Fruit fly (Drosophila melanogaster) whole organism, embryonic: Measurements from ENCODE around the gene kis.
A peak's percentile ranks its signal among the peaks of the same experiment; 100 is the strongest.

Source experiments
- Antp ChIP-seq: fragments of 200-800 bp; sonication (Bioruptor generic); optimal IDR thresholded peaks from 3 replicates; lab custom pipeline; 2016; ENCODE audit warnings: missing biosample characterization, missing genetic modification characterization
- CG10543 ChIP-seq: fragments of 200-800 bp; sonication (Bioruptor generic); optimal IDR thresholded peaks from 3 replicates; lab custom pipeline; 2017; ENCODE audit warnings: missing biosample characterization, mild to moderate bottlenecking, missing genetic modification characterization, moderate library complexity
- CG11085 ChIP-seq: fragments of 200-800 bp; sonication (Bioruptor generic); IDR thresholded peaks from 2 replicates; pipeline ENCODE4 v1.3.6; 2022; ENCODE audit warnings: missing biosample characterization, missing genetic modification characterization
- CG12071 ChIP-seq: fragments of 200-800 bp; sonication (Bioruptor generic); optimal IDR thresholded peaks from 3 replicates; lab custom pipeline; 2018; ENCODE audit warnings: missing biosample characterization, mild to moderate bottlenecking, missing genetic modification characterization
- CG12104 ChIP-seq: fragments of 200-800 bp; sonication (Bioruptor generic); optimal IDR thresholded peaks from 3 replicates; lab custom pipeline; 2016; ENCODE audit warnings: missing biosample characterization, missing genetic modification characterization
- CG12769 ChIP-seq: fragments of 200-800 bp; sonication (Bioruptor generic); optimal IDR thresholded peaks from 2 replicates; lab custom pipeline; 2019; ENCODE audit warnings: missing biosample characterization, mild to moderate bottlenecking, missing genetic modification characterization, moderate library complexity
- CG1529 ChIP-seq: fragments of 200-800 bp; sonication (Bioruptor generic); optimal IDR thresholded peaks from 3 replicates; lab custom pipeline; 2018; ENCODE audit warnings: missing biosample characterization, missing genetic modification characterization
- CG1603 ChIP-seq: fragments of 200-800 bp; sonication (Bioruptor generic); optimal IDR thresholded peaks from 2 replicates; lab custom pipeline; 2019; ENCODE audit warnings: missing biosample characterization, mild to moderate bottlenecking, missing genetic modification characterization, moderate library complexity
- CG17186 ChIP-seq: fragments of 200-800 bp; sonication (Bioruptor generic); optimal IDR thresholded peaks from 3 replicates; lab custom pipeline; 2017; ENCODE audit warnings: missing biosample characterization, missing genetic modification reagents, missing genetic modification characterization
- CG2678 ChIP-seq: fragments of 200-800 bp; sonication (Bioruptor generic); optimal IDR thresholded peaks from 3 replicates; lab custom pipeline; 2019; ENCODE audit warnings: missing biosample characterization, mild to moderate bottlenecking, missing genetic modification characterization, moderate library complexity
- CG2712 ChIP-seq: fragments of 200-800 bp; optimal IDR thresholded peaks from 3 replicates; lab custom pipeline; 2019; ENCODE audit warnings: missing biosample characterization, mild to moderate bottlenecking, missing genetic modification characterization, moderate library complexity
- CG2875 ChIP-seq: fragments of 200-800 bp; sonication (Bioruptor generic); optimal IDR thresholded peaks from 2 replicates; lab custom pipeline; 2017; ENCODE audit warnings: missing biosample characterization, mild to moderate bottlenecking, missing genetic modification characterization, missing genetic modification reagents
- CG3847 ChIP-seq: fragments of 200-800 bp; sonication (Bioruptor generic); IDR thresholded peaks from 2 replicates; pipeline ENCODE4 v1.3.6; 2022; ENCODE audit warnings: missing biosample characterization, missing genetic modification characterization
- CG4328 ChIP-seq: fragments of 200-800 bp; sonication (Bioruptor generic); optimal IDR thresholded peaks from 3 replicates; lab custom pipeline; 2017; ENCODE audit warnings: missing biosample characterization, missing genetic modification reagents, missing genetic modification characterization
- CG4404 ChIP-seq: fragments of 200-800 bp; sonication (Bioruptor generic); IDR thresholded peaks from 2 replicates; pipeline ENCODE4 v1.3.6; 2022; ENCODE audit warnings: missing biosample characterization, missing genetic modification characterization
- CG5953 ChIP-seq: fragments of 200-800 bp; sonication (Bioruptor generic); IDR thresholded peaks from 2 replicates; pipeline ENCODE4 v1.3.6; 2022; ENCODE audit warnings: missing biosample characterization, missing genetic modification characterization
- CG9609 ChIP-seq: fragments of 200-800 bp; sonication (Bioruptor generic); optimal IDR thresholded peaks from 3 replicates; lab custom pipeline; 2016; ENCODE audit warnings: missing biosample characterization, missing genetic modification characterization
- CG9817 ChIP-seq: fragments of 200-800 bp; sonication (Bioruptor generic); optimal IDR thresholded peaks from 2 replicates; lab custom pipeline; 2018; ENCODE audit warnings: missing biosample characterization, mild to moderate bottlenecking, missing genetic modification characterization, moderate library complexity
- CG9876 ChIP-seq: fragments of 200-800 bp; sonication (Bioruptor generic); optimal IDR thresholded peaks from 2 replicates; lab custom pipeline; 2016; ENCODE audit warnings: missing biosample characterization, missing genetic modification characterization
- Dip2 ChIP-seq: fragments of 200-800 bp; sonication (Bioruptor generic); IDR thresholded peaks from 2 replicates; pipeline ENCODE4 v1.3.6; 2022; ENCODE audit warnings: missing biosample characterization, missing genetic modification characterization
- Doc2 ChIP-seq: fragments of 200-800 bp; sonication (Bioruptor generic); IDR thresholded peaks from 2 replicates; pipeline ENCODE4 v1.3.6; 2022; ENCODE audit warnings: missing biosample characterization, missing genetic modification characterization
- Drgx ChIP-seq: fragments of 200-800 bp; sonication (Bioruptor generic); IDR thresholded peaks from 2 replicates; pipeline ENCODE4 v1.3.6; 2022; ENCODE audit warnings: missing biosample characterization, missing genetic modification characterization
- H15 ChIP-seq: fragments of 200-800 bp; sonication (Bioruptor generic); IDR thresholded peaks from 3 replicates; pipeline ENCODE4 v1.3.6; 2022; ENCODE audit warnings: missing biosample characterization, missing genetic modification characterization
- HHEX ChIP-seq: fragments of 200-800 bp; sonication (Bioruptor generic); optimal IDR thresholded peaks from 3 replicates; lab custom pipeline; 2017; ENCODE audit warnings: missing biosample characterization, mild to moderate bottlenecking, missing genetic modification characterization, missing genetic modification reagents
- HLH3B ChIP-seq: fragments of 200-800 bp; sonication (Bioruptor generic); IDR thresholded peaks from 2 replicates; pipeline ENCODE4 v1.3.6; 2022; ENCODE audit warnings: missing biosample characterization, missing genetic modification characterization
- Kr ChIP-seq: fragments of 200-800 bp; sonication (Bioruptor generic); optimal IDR thresholded peaks from 2 replicates; lab custom pipeline; 2017; ENCODE audit warnings: missing biosample characterization, mild to moderate bottlenecking, missing genetic modification characterization
- Lim3 ChIP-seq: fragments of 200-800 bp; sonication (Bioruptor generic); IDR thresholded peaks from 2 replicates; pipeline ENCODE4 v1.3.6; 2022; ENCODE audit warnings: missing biosample characterization, missing genetic modification characterization
- Mad ChIP-seq: fragments of 200-800 bp; sonication (Bioruptor generic); optimal IDR thresholded peaks from 2 replicates; lab custom pipeline; 2016; ENCODE audit warnings: missing biosample characterization, missing genetic modification characterization
- NC2β ChIP-seq: fragments of 200-800 bp; sonication (Bioruptor generic); optimal IDR thresholded peaks from 2 replicates; lab custom pipeline; 2016; ENCODE audit warnings: missing biosample characterization, missing genetic modification characterization
- Opbp ChIP-seq: fragments of 200-800 bp; sonication (Bioruptor generic); IDR thresholded peaks from 3 replicates; pipeline ENCODE4 v1.3.6; 2022; ENCODE audit warnings: missing biosample characterization, missing genetic modification characterization; ENCODE audit not compliant: partially characterized antibody
- Sox102F ChIP-seq: fragments of 200-800 bp; sonication (Bioruptor generic); optimal IDR thresholded peaks from 2 replicates; lab custom pipeline; 2018; ENCODE audit warnings: missing biosample characterization, mild to moderate bottlenecking, missing genetic modification characterization, moderate library complexity
- Vsx1 ChIP-seq: fragments of 200-800 bp; sonication (Bioruptor generic); optimal IDR thresholded peaks from 2 replicates; lab custom pipeline; 2017; ENCODE audit warnings: missing biosample characterization, mild to moderate bottlenecking, missing genetic modification characterization, missing genetic modification reagents
- ab ChIP-seq: fragments of 200-800 bp; sonication (Bioruptor generic); optimal IDR thresholded peaks from 2 replicates; lab custom pipeline; 2016; ENCODE audit warnings: missing biosample characterization, missing genetic modification characterization
- ase ChIP-seq: fragments of 200-800 bp; sonication (Bioruptor generic); IDR thresholded peaks from 3 replicates; pipeline ENCODE4 v1.3.6; 2022; ENCODE audit warnings: missing biosample characterization, missing genetic modification characterization
- eve ChIP-seq, 2 experiments: fragments of >200 bp; optimal IDR thresholded peaks; 2 replicates each; lab custom pipeline; 2017; ENCODE audit warnings: missing biosample characterization in 2 of 2, missing genetic modification characterization in 2 of 2
- gem ChIP-seq: fragments of 200-800 bp; sonication (Bioruptor generic); optimal IDR thresholded peaks from 2 replicates; lab custom pipeline; 2019; ENCODE audit warnings: missing biosample characterization, mild to moderate bottlenecking, missing genetic modification characterization, moderate library complexity
- hbn ChIP-seq: fragments of 200-800 bp; sonication (Bioruptor generic); IDR thresholded peaks from 2 replicates; pipeline ENCODE4 v1.3.6; 2022; ENCODE audit warnings: missing biosample characterization, missing genetic modification characterization; ENCODE audit not compliant: partially characterized antibody
- her ChIP-seq: fragments of 200-800 bp; sonication (Bioruptor generic); optimal IDR thresholded peaks from 2 replicates; lab custom pipeline; 2016; ENCODE audit warnings: missing biosample characterization, missing genetic modification characterization
- ind ChIP-seq: fragments of 200-800 bp; sonication (Bioruptor generic); optimal IDR thresholded peaks from 3 replicates; lab custom pipeline; 2016; ENCODE audit warnings: missing biosample characterization, missing genetic modification characterization
- inv ChIP-seq: fragments of 200-800 bp; sonication (Bioruptor generic); IDR thresholded peaks from 2 replicates; pipeline ENCODE4 v1.3.6; 2022; ENCODE audit warnings: missing biosample characterization, missing genetic modification characterization; ENCODE audit not compliant: partially characterized antibody
- mld ChIP-seq: fragments of 200-800 bp; sonication (Bioruptor generic); IDR thresholded peaks from 3 replicates; pipeline ENCODE4 v1.3.6; 2022; ENCODE audit warnings: missing biosample characterization, missing genetic modification characterization; ENCODE audit not compliant: partially characterized antibody
- nau ChIP-seq: fragments of 200-800 bp; sonication (Bioruptor generic); optimal IDR thresholded peaks from 3 replicates; lab custom pipeline; 2017; ENCODE audit warnings: missing biosample characterization, mild to moderate bottlenecking, missing genetic modification characterization, missing genetic modification reagents
- nmo ChIP-seq: fragments of 200-800 bp; sonication (Bioruptor generic); optimal IDR thresholded peaks from 2 replicates; lab custom pipeline; 2018; ENCODE audit warnings: missing biosample characterization, mild to moderate bottlenecking, missing genetic modification characterization, moderate library complexity
- odd ChIP-seq: fragments of 200-800 bp; sonication (Bioruptor generic); optimal IDR thresholded peaks from 2 replicates; lab custom pipeline; 2017; ENCODE audit warnings: missing biosample characterization, mild to moderate bottlenecking, missing genetic modification characterization
- pb ChIP-seq: fragments of 200-800 bp; sonication (Bioruptor generic); optimal IDR thresholded peaks from 3 replicates; lab custom pipeline; 2016; ENCODE audit warnings: missing biosample characterization, missing genetic modification characterization
- prd ChIP-seq, 3 experiments: fragments of >200 bp in 2 of 3; fragments of 200-800 bp in 1 of 3; sonication (Bioruptor generic) in 1 of 3; optimal IDR thresholded peaks in 2 of 3; IDR thresholded peaks in 1 of 3; 2 replicates in 2 of 3; 3 replicates in 1 of 3; pipeline versions ENCODE4 v1.3.6 to Lab custom; 2017 to 2022; ENCODE audit warnings: missing biosample characterization in 1 of 3, missing genetic modification characterization in 1 of 3
- run ChIP-seq: fragments of 200-800 bp; sonication (Bioruptor generic); optimal IDR thresholded peaks from 3 replicates; lab custom pipeline; 2018; ENCODE audit warnings: missing biosample characterization, mild to moderate bottlenecking, missing genetic modification characterization
- shn ChIP-seq: fragments of 200-800 bp; sonication (Bioruptor generic); optimal IDR thresholded peaks from 3 replicates; lab custom pipeline; 2016; ENCODE audit warnings: missing biosample characterization, missing genetic modification characterization
- sob ChIP-seq: fragments of 200-800 bp; sonication (Bioruptor generic); IDR thresholded peaks from 2 replicates; pipeline ENCODE4 v1.3.6; 2022; ENCODE audit warnings: missing biosample characterization, missing genetic modification characterization
- trem ChIP-seq: fragments of 200-800 bp; optimal IDR thresholded peaks from 3 replicates; lab custom pipeline; 2019; ENCODE audit warnings: missing biosample characterization, mild to moderate bottlenecking, missing genetic modification characterization, moderate library complexity

Gene kis

DNA sequence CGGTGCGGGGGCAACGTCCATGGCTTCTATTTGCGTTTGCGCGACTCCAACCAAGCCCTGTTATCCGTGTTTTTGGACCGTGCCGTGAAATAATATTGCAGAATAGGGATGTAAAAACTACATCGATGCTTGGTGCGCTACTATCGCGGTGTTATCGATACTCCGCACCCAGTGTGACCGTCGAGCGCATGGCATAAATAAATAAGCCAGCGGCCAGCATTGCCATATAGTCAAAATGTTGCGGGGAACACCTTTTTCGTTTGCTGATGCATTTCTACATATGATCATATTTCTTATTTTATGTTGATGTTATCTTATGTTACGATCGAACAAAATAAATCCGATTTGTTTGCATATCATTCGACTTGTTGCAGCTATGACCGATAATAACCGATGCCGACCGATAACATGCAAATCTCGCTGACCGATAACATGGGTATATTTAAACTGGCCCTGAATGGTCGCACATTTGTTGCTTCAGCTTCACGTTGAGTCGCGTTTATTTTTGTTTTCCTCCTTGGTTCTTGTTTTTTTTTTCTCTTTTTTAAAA lies 26.6 kb upstream of the kis start, which contains the start of gene smo (continued):
- TF ChIP-seq shn (GFP tag; lab: Kevin White, UChicago) (peak; percentile 51), CG1529 (GFP tag; lab: Kevin White, UChicago) (no peak), NC2β (peak; percentile 56), sob (GFP tag; lab: Robert Waterston, UW) (0 out of 2 replicates have a peak, but pooled peaks have one; percentile 24), odd (no peak), Mad (GFP tag; lab: Kevin White, UChicago) (peak; percentile 51), ase (no peak), CG10543 (GFP tag; lab: Kevin White, UChicago) (no peak), run (no peak), CG2712 (tag; lab: Kevin White, UChicago) (peak; percentile 49), H15 (GFP tag; lab: Robert Waterston, UW) (no peak), Dip2 (GFP tag; lab: Robert Waterston, UW) (no peak), CG2875 (GFP tag; lab: Kevin White, UChicago) (no peak), Antp (GFP tag; lab: Kevin White, UChicago) (peak; percentile 30), Lim3 (GFP tag; lab: Robert Waterston, UW) (no peak), Drgx (GFP tag; lab: Robert Waterston, UW) (no peak), CG11085 (GFP tag; lab: Robert Waterston, UW) (no peak), CG12071 (GFP tag; lab: Kevin White, UChicago) (no peak), inv (GFP tag; lab: Robert Waterston, UW) (peak; percentile 81), CG9609 (GFP tag; lab: Kevin White, UChicago) (no peak), HLH3B (GFP tag; lab: Robert Waterston, UW) (no peak), Doc2 (no peak), CG4328 (GFP tag; lab: Kevin White, UChicago) (no peak), CG9876 (GFP tag; lab: Kevin White, UChicago) (peak; percentile 29), CG12769 (tag; lab: Kevin White, UChicago) (no peak), Opbp (peak; percentile 81), CG2678 (tag; lab: Kevin White, UChicago) (no peak), CG4404 (GFP tag; lab: Robert Waterston, UW) (no peak), CG9817 (tag; lab: Kevin White, UChicago) (no peak), CG1603 (tag; lab: Kevin White, UChicago) (peak; percentile 84), gem (tag; lab: Kevin White, UChicago) (no peak), pb (GFP tag; lab: Kevin White, UChicago) (no peak), hbn (GFP tag; lab: Robert Waterston, UW) (peak; percentile 79), prd (optimal IDR thresholded peaks at IDR 0.05; lab: Kevin White, UChicago) (no peak), prd (GFP tag; IDR thresholded peaks at IDR 0.05; lab: Robert Waterston, UW) (0 out of 3 replicates have a peak, but pooled peaks have one; percentile 23), nau (GFP tag; lab: Kevin White, UChicago) (no peak), her (peak; percentile 22), trem (peak; percentile 81), eve (GFP tag; optimal IDR thresholded peaks at IDR 0.05; lab: Kevin White, UChicago) (no peak), ind (GFP tag; lab: Kevin White, UChicago) (peak; percentile 26), Kr (no peak), nmo (GFP tag; lab: Kevin White, UChicago) (peak; percentile 73), Sox102F (GFP tag; lab: Kevin White, UChicago) (no peak), Vsx1 (GFP tag; lab: Kevin White, UChicago) (no peak), mld (peak; percentile 61; the same call in 2 of the 3 replicates), ab (GFP tag; lab: Kevin White, UChicago) (no peak), HHEX (GFP tag; lab: Kevin White, UChicago) (no peak), CG12104 (GFP tag; lab: Kevin White, UChicago) (no peak), CG17186 (GFP tag; lab: Kevin White, UChicago) (peak; percentile 96), CG5953 (GFP tag; lab: Robert Waterston, UW) (no peak), CG3847 (GFP tag; lab: Robert Waterston, UW) (peak; percentile 62)
